Worm (Caenorhabditis elegans) whole organism, early embryonic: ENCODE measurements around the gene hlh-17.

ENCODE experiments used
- B0310.2 ChIP-seq: sonication (generic microtip); optimal IDR thresholded peaks from 2 replicates; lab custom pipeline; 2016; ENCODE audit warnings: mild to moderate bottlenecking, missing genetic modification characterization, missing compliant biosample characterization
- F13C5.2 ChIP-seq: sonication (generic microtip); optimal IDR thresholded peaks from 2 replicates; lab custom pipeline; 2017; ENCODE audit warnings: mild to moderate bottlenecking, missing genetic modification characterization, inconsistent platforms, missing compliant biosample characterization
- aly-1 ChIP-seq: sonication (generic microtip); optimal IDR thresholded peaks from 2 replicates; lab custom pipeline; 2016; ENCODE audit warnings: missing genetic modification characterization, missing compliant biosample characterization
- ama-1 ChIP-seq: fragments of 150-350 bp; optimal IDR thresholded peaks from 2 replicates; lab custom pipeline; 2014
- ceh-13 ChIP-seq: fragments of 200-800 bp; sonication (Bioruptor generic); optimal IDR thresholded peaks from 2 replicates; lab custom pipeline; 2018; ENCODE audit warnings: mild to moderate bottlenecking, missing genetic modification characterization, missing compliant biosample characterization
- ceh-36 ChIP-seq: sonication (generic microtip); optimal IDR thresholded peaks from 2 replicates; lab custom pipeline; 2016; ENCODE audit warnings: missing genetic modification characterization, inconsistent platforms, missing compliant biosample characterization
- ets-7 ChIP-seq: sonication (generic microtip); optimal IDR thresholded peaks from 2 replicates; lab custom pipeline; 2016; ENCODE audit warnings: missing genotype, missing genetic modification characterization, missing compliant biosample characterization
- flt-1 ChIP-seq: fragments of 200-800 bp; sonication (Bioruptor generic); IDR thresholded peaks from 2 replicates; pipeline ENCODE4 v1.3.6; 2022; ENCODE audit warnings: missing genetic modification characterization, missing compliant biosample characterization
- hmbx-1 ChIP-seq: sonication (generic microtip); optimal IDR thresholded peaks from 2 replicates; lab custom pipeline; 2016; ENCODE audit warnings: mild to moderate bottlenecking, missing genetic modification characterization, missing compliant biosample characterization
- hmg-4 ChIP-seq: fragments of 200-800 bp; sonication (Bioruptor generic); optimal IDR thresholded peaks from 2 replicates; lab custom pipeline; 2018; ENCODE audit warnings: mild to moderate bottlenecking, missing genetic modification characterization, missing compliant biosample characterization
- hnd-1 ChIP-seq: sonication (generic microtip); optimal IDR thresholded peaks from 2 replicates; lab custom pipeline; 2016; ENCODE audit warnings: missing genetic modification characterization, missing compliant biosample characterization
- pes-1 ChIP-seq: fragments of 200-800 bp; sonication (Bioruptor generic); IDR thresholded peaks from 2 replicates; pipeline ENCODE4 v1.3.6; 2022; ENCODE audit warnings: missing genetic modification reagents, missing genetic modification characterization, missing compliant biosample characterization
- scrt-1 ChIP-seq: fragments of 200-800 bp; sonication (Bioruptor generic); IDR thresholded peaks from 2 replicates; pipeline ENCODE4 v1.3.6; 2022; ENCODE audit warnings: missing genetic modification characterization, missing compliant biosample characterization
- sea-1 ChIP-seq: fragments of 200-800 bp; sonication (Bioruptor generic); conservative IDR thresholded peaks from 2 replicates; pipeline ENCODE4 v1.3.6; 2022; ENCODE audit warnings: missing genetic modification characterization, missing compliant biosample characterization
- tbx-11 ChIP-seq: fragments of 200-800 bp; sonication (Bioruptor generic); IDR thresholded peaks from 2 replicates; pipeline ENCODE4 v1.3.6; 2022; ENCODE audit warnings: missing genetic modification characterization, missing compliant biosample characterization
- tbx-37 ChIP-seq: fragments of 200-800 bp; sonication (Bioruptor generic); conservative IDR thresholded peaks from 2 replicates; pipeline ENCODE4 v1.3.6; 2022; ENCODE audit warnings: missing genetic modification reagents, missing genetic modification characterization, missing compliant biosample characterization
- tra-4 ChIP-seq: sonication (generic microtip); optimal IDR thresholded peaks from 2 replicates; lab custom pipeline; 2017; ENCODE audit warnings: missing genetic modification characterization, missing compliant biosample characterization

Gene hlh-17

ce11 chrIV:16233028-16233427 is 21.5 kb upstream of the hlh-17 start, which contains the start of the genes hpa-1 and irld-39:
hpa-1 (minus strand) TSS chrIV:16233128.
irld-39 (plus strand) TSS chrIV:16233148.
- no peak for TF ChIP-seq hmbx-1 (tag; lab: Kevin White, UChicago)
- no peak for TF ChIP-seq tra-4 (tag; lab: Kevin White, UChicago)
- TF ChIP-seq aly-1 (tag; lab: Kevin White, UChicago), result no peak
- TF ChIP-seq ama-1 (lab: Kevin White, UChicago), result no peak
- TF ChIP-seq pes-1, result no peak
- no peak for TF ChIP-seq ceh-13 (GFP tag; lab: Kevin White, UChicago)
- no peak for TF ChIP-seq scrt-1
- no peak for TF ChIP-seq F13C5.2 (tag; lab: Kevin White, UChicago)
- TF ChIP-seq hnd-1 (tag; lab: Kevin White, UChicago), result no peak
- no peak for TF ChIP-seq sea-1
- TF ChIP-seq hmg-4 (GFP tag; lab: Kevin White, UChicago), result no peak
- no peak for TF ChIP-seq ets-7 (tag; lab: Kevin White, UChicago)
- no peak for TF ChIP-seq tbx-37
- TF ChIP-seq flt-1, result no peak
- TF ChIP-seq ceh-36 (tag; lab: Kevin White, UChicago), result no peak
- no peak for TF ChIP-seq B0310.2 (tag; lab: Kevin White, UChicago)
- TF ChIP-seq tbx-11 (GFP tag; lab: Robert Waterston, UW), result no peak

- no peak for TF ChIP-seq ets-7 (tag; lab: Kevin White, UChicago)
- TF ChIP-seq ama-1 (lab: Kevin White, UChicago), result no peak
- no peak for TF ChIP-seq flt-1
- TF ChIP-seq ceh-36 (tag; lab: Kevin White, UChicago), result no peak
Measured at ce11 chrIV:16236827-16237226, 17.7 kb upstream of the hlh-17 start.

- no peak for TF ChIP-seq hmbx-1 (tag; lab: Kevin White, UChicago)
- no peak for TF ChIP-seq tbx-11 (GFP tag; lab: Robert Waterston, UW)
- no peak for TF ChIP-seq aly-1 (tag; lab: Kevin White, UChicago)
- TF ChIP-seq tra-4 (tag; lab: Kevin White, UChicago), result no peak
- no peak for TF ChIP-seq ceh-36 (tag; lab: Kevin White, UChicago)
- no peak for TF ChIP-seq flt-1
- no peak for TF ChIP-seq scrt-1
- no peak for TF ChIP-seq F13C5.2 (tag; lab: Kevin White, UChicago)
- TF ChIP-seq ama-1 (lab: Kevin White, UChicago), result no peak
- no peak for TF ChIP-seq pes-1
- no peak for TF ChIP-seq B0310.2 (tag; lab: Kevin White, UChicago)
- TF ChIP-seq hnd-1 (tag; lab: Kevin White, UChicago), result no peak
Measured at ce11 chrIV:16238555-16238954, 16.0 kb upstream of the hlh-17 start, which contains the start of gene srw-61. srw-61 (minus strand) TSS chrIV:16238655.

ce11 chrIV:16247131-16247530 is 7.4 kb upstream of the hlh-17 start, which contains the start of gene F38C2.1:
F38C2.1 (plus strand) TSS chrIV:16247431.
- TF ChIP-seq F13C5.2 (tag; lab: Kevin White, UChicago), result no peak
- TF ChIP-seq hmbx-1 (tag; lab: Kevin White, UChicago), result no peak
- TF ChIP-seq flt-1, result no peak
- no peak for TF ChIP-seq tbx-37
- TF ChIP-seq aly-1 (tag; lab: Kevin White, UChicago), result no peak
- no peak for TF ChIP-seq ets-7 (tag; lab: Kevin White, UChicago)
- TF ChIP-seq tra-4 (tag; lab: Kevin White, UChicago), result no peak
- no peak for TF ChIP-seq tbx-11 (GFP tag; lab: Robert Waterston, UW)
- no peak for TF ChIP-seq hnd-1 (tag; lab: Kevin White, UChicago)
- no peak for TF ChIP-seq ama-1 (lab: Kevin White, UChicago)
- TF ChIP-seq B0310.2 (tag; lab: Kevin White, UChicago), result no peak
- TF ChIP-seq pes-1, result no peak
- no peak for TF ChIP-seq sea-1
- TF ChIP-seq ceh-13 (GFP tag; lab: Kevin White, UChicago), result no peak
- no peak for TF ChIP-seq scrt-1
- no peak for TF ChIP-seq ceh-36 (tag; lab: Kevin White, UChicago)
- TF ChIP-seq hmg-4 (GFP tag; lab: Kevin White, UChicago), result no peak

ce11 chrIV:16257330-16257729 is 2.8 kb downstream of the hlh-17 start, which contains the start of gene hlh-31:
hlh-31 (plus strand) TSS chrIV:16257630.
- TF ChIP-seq ceh-13 (GFP tag; lab: Kevin White, UChicago) (no peak), F13C5.2 (tag; lab: Kevin White, UChicago) (no peak), tbx-37 (no peak), hmg-4 (GFP tag; lab: Kevin White, UChicago) (no peak), scrt-1 (no peak), aly-1 (tag; lab: Kevin White, UChicago) (no peak), ceh-36 (tag; lab: Kevin White, UChicago) (no peak), hmbx-1 (tag; lab: Kevin White, UChicago) (no peak), sea-1 (no peak), ama-1 (lab: Kevin White, UChicago) (no peak), pes-1 (no peak), hnd-1 (tag; lab: Kevin White, UChicago) (no peak), ets-7 (tag; lab: Kevin White, UChicago) (no peak), tbx-11 (GFP tag; lab: Robert Waterston, UW) (no peak), tra-4 (tag; lab: Kevin White, UChicago) (no peak), B0310.2 (tag; lab: Kevin White, UChicago) (no peak), flt-1 (no peak)

ce11 chrIV:16270955-16271354 is 16.4 kb downstream of the hlh-17 start, which contains the start of gene F38C2.4:
F38C2.4 (plus strand) TSS chrIV:16271255.
- TF ChIP-seq tbx-11 (GFP tag; lab: Robert Waterston, UW), result no peak
- no peak for TF ChIP-seq tbx-37
- no peak for TF ChIP-seq aly-1 (tag; lab: Kevin White, UChicago)
- TF ChIP-seq flt-1, result no peak
- no peak for TF ChIP-seq tra-4 (tag; lab: Kevin White, UChicago)
- no peak for TF ChIP-seq sea-1
- TF ChIP-seq pes-1, result no peak
- no peak for TF ChIP-seq ama-1 (lab: Kevin White, UChicago)
- TF ChIP-seq ets-7 (tag; lab: Kevin White, UChicago), result no peak
- no peak for TF ChIP-seq hmbx-1 (tag; lab: Kevin White, UChicago)
- no peak for TF ChIP-seq B0310.2 (tag; lab: Kevin White, UChicago)
- no peak for TF ChIP-seq hmg-4 (GFP tag; lab: Kevin White, UChicago)
- no peak for TF ChIP-seq hnd-1 (tag; lab: Kevin White, UChicago)
- TF ChIP-seq scrt-1, result no peak
- TF ChIP-seq ceh-13 (GFP tag; lab: Kevin White, UChicago), result no peak
- no peak for TF ChIP-seq ceh-36 (tag; lab: Kevin White, UChicago)
